Worm (Caenorhabditis elegans) whole organism, L2 larva: ENCODE measurements around the gene C08H9.18.

Experiments
- C34F6.9 ChIP-seq: fragments of 150-350 bp; optimal IDR thresholded peaks from 2 replicates; lab custom pipeline; 2014; ENCODE audit warnings: missing biosample characterization, missing genetic modification characterization
- F13H6.1 ChIP-seq: sonication (generic microtip); optimal IDR thresholded peaks from 2 replicates; lab custom pipeline; 2016; ENCODE audit warnings: missing genetic modification characterization, missing compliant biosample characterization
- R02D3.7 ChIP-seq: fragments of 150-350 bp; optimal IDR thresholded peaks from 2 replicates; lab custom pipeline; 2014; ENCODE audit warnings: missing biosample characterization, missing genetic modification characterization
- Y55F3AM.14 ChIP-seq: fragments of 200-800 bp; sonication (Bioruptor generic); optimal IDR thresholded peaks from 2 replicates; lab custom pipeline; 2018; ENCODE audit warnings: mild to moderate bottlenecking, missing genetic modification characterization, missing compliant biosample characterization
- ZK546.5 ChIP-seq: sonication (generic microtip); optimal IDR thresholded peaks from 2 replicates; lab custom pipeline; 2017; ENCODE audit warnings: missing biosample characterization, missing genetic modification characterization
- alr-1 ChIP-seq: fragments of 150-350 bp; optimal IDR thresholded peaks from 2 replicates; lab custom pipeline; 2014; ENCODE audit warnings: missing biosample characterization, missing genetic modification characterization
- aly-2 ChIP-seq: fragments of 150-350 bp; optimal IDR thresholded peaks from 2 replicates; lab custom pipeline; 2014; ENCODE audit warnings: missing biosample characterization, missing genetic modification characterization
- ama-1 ChIP-seq: fragments of 150-350 bp; optimal IDR thresholded peaks from 2 replicates; lab custom pipeline; 2018; ENCODE audit warnings: inconsistent platforms
- blmp-1 ChIP-seq: sonication (generic microtip); optimal IDR thresholded peaks from 2 replicates; lab custom pipeline; 2017; ENCODE audit warnings: missing genetic modification characterization, mild to moderate bottlenecking, missing compliant biosample characterization, antibody characterized with exemption, moderate library complexity; ENCODE audit not compliant: insufficient read depth
- ceh-16 ChIP-seq: fragments of 150-350 bp; optimal IDR thresholded peaks from 2 replicates; lab custom pipeline; 2014; ENCODE audit warnings: missing biosample characterization, missing genetic modification characterization
- crh-2 ChIP-seq: sonication (generic microtip); optimal IDR thresholded peaks from 2 replicates; lab custom pipeline; 2017; ENCODE audit warnings: missing biosample characterization, missing genetic modification characterization
- egl-27 ChIP-seq: sonication (generic microtip); optimal IDR thresholded peaks from 3 replicates; lab custom pipeline; 2017; ENCODE audit warnings: missing biosample characterization, missing genetic modification reagents, missing genetic modification characterization
- elt-1 ChIP-seq: fragments of 150-350 bp; optimal IDR thresholded peaks from 2 replicates; lab custom pipeline; 2014; ENCODE audit warnings: missing biosample characterization, missing genetic modification characterization
- elt-3 ChIP-seq: sonication (generic microtip); optimal IDR thresholded peaks from 2 replicates; lab custom pipeline; 2017; ENCODE audit warnings: missing biosample characterization, missing genetic modification characterization
- fos-1 ChIP-seq: fragments of 150-350 bp; optimal IDR thresholded peaks from 2 replicates; lab custom pipeline; 2014; ENCODE audit warnings: missing biosample characterization, missing genetic modification characterization
- lin-13 ChIP-seq: fragments of 150-350 bp; optimal IDR thresholded peaks from 2 replicates; lab custom pipeline; 2014; ENCODE audit warnings: missing biosample characterization, missing genetic modification reagents, missing genetic modification characterization
- lin-39 ChIP-seq: fragments of 150-350 bp; optimal IDR thresholded peaks from 2 replicates; lab custom pipeline; 2014; ENCODE audit warnings: missing biosample characterization, missing genetic modification reagents, missing genetic modification characterization
- lsy-2 ChIP-seq, 2 experiments: fragments of 150-350 bp in 1 of 2; sonication (generic microtip) in 1 of 2; optimal IDR thresholded peaks; 2 replicates each; lab custom pipeline; 2014 to 2017; ENCODE audit warnings: missing biosample characterization in 2 of 2, missing genetic modification characterization in 2 of 2
- mab-5 ChIP-seq: fragments of 150-350 bp; optimal IDR thresholded peaks from 2 replicates; lab custom pipeline; 2014; ENCODE audit warnings: missing biosample characterization, missing genetic modification characterization
- mbf-1 ChIP-seq: sonication (generic microtip); optimal IDR thresholded peaks from 2 replicates; lab custom pipeline; 2017; ENCODE audit warnings: missing biosample characterization, missing genetic modification characterization
- mdl-1 ChIP-seq, 2 experiments: fragments of 150-350 bp in 1 of 2; sonication (generic microtip) in 1 of 2; optimal IDR thresholded peaks; 2 replicates each; lab custom pipeline; 2017; ENCODE audit warnings: missing biosample characterization in 2 of 2, missing genetic modification characterization in 2 of 2
- nhr-10 ChIP-seq: sonication (generic microtip); optimal IDR thresholded peaks from 2 replicates; lab custom pipeline; 2017; ENCODE audit warnings: missing biosample characterization, missing genetic modification characterization
- nhr-11 ChIP-seq: fragments of 150-350 bp; optimal IDR thresholded peaks from 2 replicates; lab custom pipeline; 2014; ENCODE audit warnings: missing biosample characterization, missing genetic modification characterization
- nhr-12 ChIP-seq: fragments of 150-350 bp; optimal IDR thresholded peaks from 2 replicates; lab custom pipeline; 2014; ENCODE audit warnings: missing biosample characterization, missing genetic modification characterization
- nhr-129 ChIP-seq: fragments of 150-350 bp; optimal IDR thresholded peaks from 2 replicates; lab custom pipeline; 2014; ENCODE audit warnings: missing biosample characterization, missing genetic modification characterization
- nhr-21 ChIP-seq: fragments of 150-350 bp; optimal IDR thresholded peaks from 2 replicates; lab custom pipeline; 2014; ENCODE audit warnings: missing biosample characterization, missing genetic modification characterization
- nhr-237 ChIP-seq: fragments of 150-350 bp; optimal IDR thresholded peaks from 2 replicates; lab custom pipeline; 2014; ENCODE audit warnings: missing biosample characterization, missing genetic modification characterization
- nhr-25 ChIP-seq: fragments of 150-350 bp; sonication (generic microtip); optimal IDR thresholded peaks from 3 replicates; lab custom pipeline; 2014; ENCODE audit warnings: missing biosample characterization, missing genetic modification characterization
- nhr-6 ChIP-seq: fragments of 150-350 bp; optimal IDR thresholded peaks from 2 replicates; lab custom pipeline; 2014; ENCODE audit warnings: missing biosample characterization, missing genetic modification characterization
- nhr-77 ChIP-seq: fragments of 150-350 bp; optimal IDR thresholded peaks from 2 replicates; lab custom pipeline; 2014; ENCODE audit warnings: missing biosample characterization, missing genetic modification characterization
- skn-1 ChIP-seq: sonication (generic microtip); optimal IDR thresholded peaks from 2 replicates; lab custom pipeline; 2017; ENCODE audit warnings: missing biosample characterization, missing genetic modification characterization
- sma-3 ChIP-seq: sonication (generic microtip); optimal IDR thresholded peaks from 2 replicates; lab custom pipeline; 2016; ENCODE audit warnings: missing genetic modification reagents, missing genetic modification characterization, missing compliant biosample characterization
- sma-9 ChIP-seq, 2 experiments: fragments of 150-350 bp in 1 of 2; sonication (generic microtip) in 1 of 2; optimal IDR thresholded peaks; 2 replicates each; lab custom pipeline; 2014 to 2016; ENCODE audit warnings: missing genetic modification characterization in 2 of 2, mild to moderate bottlenecking in 1 of 2, missing biosample characterization in 1 of 2, missing compliant biosample characterization in 1 of 2, missing genetic modification reagents in 1 of 2, moderate library complexity in 1 of 2
- unc-39 ChIP-seq: fragments of 150-350 bp; optimal IDR thresholded peaks from 2 replicates; lab custom pipeline; 2014; ENCODE audit warnings: missing biosample characterization, missing genetic modification characterization
- unc-55 ChIP-seq: fragments of 150-350 bp; sonication (generic microtip); optimal IDR thresholded peaks from 3 replicates; lab custom pipeline; 2014; ENCODE audit warnings: missing biosample characterization, missing genetic modification reagents, missing genetic modification characterization
- unc-62 ChIP-seq: fragments of 150-350 bp; optimal IDR thresholded peaks from 2 replicates; lab custom pipeline; 2014; ENCODE audit warnings: missing biosample characterization, missing genetic modification reagents, missing genetic modification characterization
- zag-1 ChIP-seq: fragments of 150-350 bp; optimal IDR thresholded peaks from 2 replicates; lab custom pipeline; 2014; ENCODE audit warnings: missing biosample characterization, missing genetic modification characterization
- ztf-1 ChIP-seq: fragments of 200-800 bp; sonication (Bioruptor generic); conservative IDR thresholded peaks from 2 replicates; pipeline ENCODE4 v1.3.6; 2022; ENCODE audit warnings: missing genetic modification characterization, missing compliant biosample characterization
- ztf-11 ChIP-seq: sonication (generic microtip); optimal IDR thresholded peaks from 2 replicates; lab custom pipeline; 2017; ENCODE audit warnings: missing biosample characterization, missing genetic modification characterization
- ztf-4 ChIP-seq: fragments of 150-350 bp; optimal IDR thresholded peaks from 2 replicates; lab custom pipeline; 2014; ENCODE audit warnings: missing biosample characterization, missing genetic modification characterization

Gene C08H9.18

ce11 chrII:9892409-9892808 lies 30.4 kb upstream of the C08H9.18 start, which contains the start of gene C08H9.16 (continued):
- TF ChIP-seq unc-39 (tag; lab: Kevin White, UChicago) (no peak), nhr-237 (no peak), skn-1 (no peak), mbf-1 (tag; lab: Kevin White, UChicago) (no peak), unc-55 (GFP tag; lab: Kevin White, UChicago) (peak; percentile 74), ceh-16 (tag; lab: Kevin White, UChicago) (no peak), F13H6.1 (tag; lab: Kevin White, UChicago) (peak; percentile 0), nhr-10 (no peak), mab-5 (tag; lab: Kevin White, UChicago) (no peak), ama-1 (lab: Kevin White, UChicago) (no peak), elt-1 (tag; lab: Kevin White, UChicago) (no peak), crh-2 (tag; lab: Kevin White, UChicago) (peak; percentile 48), alr-1 (tag; lab: Kevin White, UChicago) (no peak), blmp-1 (tag; lab: Kevin White, UChicago) (peak; percentile 32), sma-3 (peak; percentile 53), fos-1 (tag; lab: Kevin White, UChicago) (peak; percentile 6), egl-27 (no peak), nhr-77 (tag; lab: Kevin White, UChicago) (no peak), nhr-12 (tag; lab: Kevin White, UChicago) (no peak), ztf-11 (tag; lab: Kevin White, UChicago) (no peak), nhr-11 (tag; lab: Kevin White, UChicago) (no peak), C34F6.9 (peak; percentile 58), ztf-1 (no peak), nhr-21 (tag; lab: Kevin White, UChicago) (no peak), Y55F3AM.14 (no peak)

- TF ChIP-seq mab-5 (tag; lab: Kevin White, UChicago), result no peak
- TF ChIP-seq nhr-21 (tag; lab: Kevin White, UChicago), result no peak
- no peak for TF ChIP-seq mbf-1 (tag; lab: Kevin White, UChicago)
- TF ChIP-seq unc-62 (GFP tag; lab: Kevin White, UChicago), result no peak
- TF ChIP-seq R02D3.7 (tag; lab: Kevin White, UChicago), result no peak
- no peak for TF ChIP-seq Y55F3AM.14
- TF ChIP-seq skn-1, result no peak
- peak; percentile 70 for TF ChIP-seq fos-1 (tag; lab: Kevin White, UChicago)
- no peak for TF ChIP-seq lin-39 (tag; lab: Kevin White, UChicago)
- TF ChIP-seq unc-55 (GFP tag; lab: Kevin White, UChicago), result no peak
- TF ChIP-seq nhr-77 (tag; lab: Kevin White, UChicago), result no peak
- no peak for TF ChIP-seq ztf-4 (tag; lab: Kevin White, UChicago)
- TF ChIP-seq ceh-16 (tag; lab: Kevin White, UChicago), result peak; percentile 83
- TF ChIP-seq elt-3, result no peak
- no peak for TF ChIP-seq aly-2 (tag; lab: Kevin White, UChicago)
- TF ChIP-seq egl-27, result peak; percentile 18
- TF ChIP-seq crh-2 (tag; lab: Kevin White, UChicago), result no peak
- TF ChIP-seq lin-13 (GFP tag; lab: Kevin White, UChicago), result no peak
- TF ChIP-seq sma-9 (GFP tag; optimal IDR thresholded peaks at IDR 0.05; lab: Kevin White, UChicago), result peak; percentile 79
- TF ChIP-seq sma-9 (tag; optimal IDR thresholded peaks at IDR 0.05; lab: Kevin White, UChicago), result no peak
- peak; percentile 83 for TF ChIP-seq elt-1 (tag; lab: Kevin White, UChicago)
- TF ChIP-seq nhr-6, result no peak
- TF ChIP-seq F13H6.1 (tag; lab: Kevin White, UChicago), result no peak
- TF ChIP-seq zag-1, result no peak
- no peak for TF ChIP-seq nhr-10
Measured at ce11 chrII:9891823-9892222, 29.8 kb upstream of the C08H9.18 start.

ce11 chrII:9891031-9891689 lies 29.1 kb upstream of the C08H9.18 start, which contains the start of gene vgln-1:
TSS of gene vgln-1 (minus strand) at chrII:9891081.
- TF ChIP-seq nhr-77 (tag; lab: Kevin White, UChicago) (no peak), nhr-25 (tag; lab: Kevin White, UChicago) (peak; percentile 39), mdl-1 (tag; optimal IDR thresholded peaks at IDR 0.05; lab: Kevin White, UChicago) (no peak), crh-2 (tag; lab: Kevin White, UChicago) (peak; percentile 41), lsy-2 (tag; optimal IDR thresholded peaks at IDR 0.05; lab: Kevin White, UChicago) (peak in 1 of 2 experiments; percentile 26), unc-62 (GFP tag; lab: Kevin White, UChicago) (no peak), nhr-129 (peak; percentile 49), ceh-16 (tag; lab: Kevin White, UChicago) (no peak), ama-1 (lab: Kevin White, UChicago) (no peak), ZK546.5 (no peak)
